Fruit fly (Drosophila melanogaster): ENCODE measurements around the gene CG34176.

Gene CG34176

DNA sequence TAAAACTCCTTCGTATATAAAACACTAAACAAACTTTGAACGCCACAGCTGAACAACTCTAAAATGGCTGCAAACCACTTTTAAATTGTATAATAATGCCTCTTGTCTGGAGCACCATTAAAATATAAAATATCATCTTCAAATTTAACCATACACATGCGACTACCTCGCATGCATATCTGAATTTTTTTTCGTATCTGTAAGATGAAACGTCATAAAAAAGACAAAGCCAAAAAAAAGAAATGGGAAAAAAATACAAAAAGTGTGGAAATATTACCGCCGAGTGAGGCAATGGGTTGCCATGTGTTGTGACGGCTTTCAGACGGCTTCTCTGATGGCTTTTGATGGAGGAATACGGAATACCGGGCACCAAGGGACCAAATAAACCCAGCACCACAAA, 48.5 kb downstream of the CG34176 start:
- TF ChIP-seq CG8159 (tag; optimal IDR thresholded peaks at IDR 0.05) (no peak), CG8301 (tag; optimal IDR thresholded peaks at IDR 0.05) (no peak), Pif1B (GFP tag; optimal IDR thresholded peaks at IDR 0.05) (no peak), rn (GFP tag; IDR thresholded peaks at IDR 0.05) (no peak), Pif1A (GFP tag; optimal IDR thresholded peaks at IDR 0.05) (no peak), Snoo (tag; optimal IDR thresholded peaks at IDR 0.05) (no peak), CG12605 (GFP tag; IDR thresholded peaks at IDR 0.05) (no peak), gl (tag; optimal IDR thresholded peaks at IDR 0.05) (no peak), D1 (tag; optimal IDR thresholded peaks at IDR 0.05) (no peak), CG10348 (GFP tag; IDR thresholded peaks at IDR 0.05) (no peak), CG17806 (tag; optimal IDR thresholded peaks at IDR 0.05) (no peak), CG15710 (tag; optimal IDR thresholded peaks at IDR 0.05) (no peak), CG9948 (tag; optimal IDR thresholded peaks at IDR 0.05) (no peak), CG32121 (GFP tag; IDR thresholded peaks at IDR 0.05) (no peak), Ets98B (GFP tag; IDR thresholded peaks at IDR 0.05) (no peak), fd96Ca (GFP tag; IDR thresholded peaks at IDR 0.05) (no peak), CG14655 (GFP tag; optimal IDR thresholded peaks at IDR 0.05) (no peak), CG13204 (GFP tag; optimal IDR thresholded peaks at IDR 0.05) (no peak), CG4496 (GFP tag; IDR thresholded peaks at IDR 0.05) (no peak)

DNA sequence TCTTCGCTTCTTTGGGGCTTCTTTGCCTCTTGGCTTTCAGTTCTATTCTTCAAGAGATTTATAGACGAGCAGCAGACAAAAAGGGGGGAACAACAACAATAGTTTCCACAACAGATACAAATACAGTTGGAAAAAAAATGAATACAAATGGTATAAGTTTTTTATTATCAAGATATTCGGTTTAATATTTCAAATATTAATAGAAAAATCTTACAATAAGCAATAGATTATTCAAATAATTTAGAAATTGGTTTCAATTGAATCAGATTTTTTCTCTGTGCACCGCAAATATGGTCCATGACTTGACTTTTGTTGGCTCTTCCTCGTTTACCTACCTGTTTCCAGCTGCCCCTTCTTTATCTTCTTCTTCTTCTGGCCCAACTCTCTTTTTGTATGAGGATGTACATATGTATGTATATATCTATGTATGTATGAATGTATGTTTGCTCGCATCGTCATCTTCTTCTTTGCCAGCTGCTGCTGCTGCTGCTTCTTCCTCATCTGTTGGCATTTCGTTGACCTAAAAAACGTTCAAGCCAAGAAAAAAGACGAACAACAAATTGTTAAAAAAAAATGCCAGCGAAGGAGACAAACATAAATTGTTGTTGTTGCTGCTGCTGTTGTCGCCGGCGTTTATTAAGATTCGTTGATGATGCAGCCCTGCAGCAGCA, 49.7 kb downstream of the CG34176 start:
- TF ChIP-seq fd96Ca (GFP tag; IDR thresholded peaks at IDR 0.05) (no peak), CG34367 (tag; optimal IDR thresholded peaks at IDR 0.05) (peak; percentile 66), Snoo (tag; optimal IDR thresholded peaks at IDR 0.05) (peak; percentile 6), CG17806 (tag; optimal IDR thresholded peaks at IDR 0.05) (peak; percentile 69), CG4496 (GFP tag; IDR thresholded peaks at IDR 0.05) (peak; percentile 63; the same call in 2 of the 3 replicates), CG14655 (GFP tag; optimal IDR thresholded peaks at IDR 0.05) (peak; percentile 69), EcR (GFP tag; optimal IDR thresholded peaks at IDR 0.05) (peak; percentile 68), CG9948 (tag; optimal IDR thresholded peaks at IDR 0.05) (peak; percentile 82), gl (tag; optimal IDR thresholded peaks at IDR 0.05) (no peak), CG13204 (GFP tag; optimal IDR thresholded peaks at IDR 0.05) (peak; percentile 36), CG12605 (GFP tag; IDR thresholded peaks at IDR 0.05) (peak; percentile 67), D1 (tag; optimal IDR thresholded peaks at IDR 0.05) (peak; percentile 43), Ets98B (GFP tag; IDR thresholded peaks at IDR 0.05) (peak; percentile 41; the same call in 1 of the 2 replicates), CG15710 (tag; optimal IDR thresholded peaks at IDR 0.05) (peak; percentile 85), CG8301 (tag; optimal IDR thresholded peaks at IDR 0.05) (peak; percentile 70), CG8159 (tag; optimal IDR thresholded peaks at IDR 0.05) (peak; percentile 76), CG32121 (GFP tag; IDR thresholded peaks at IDR 0.05) (peak; percentile 21; the same call in 1 of the 2 replicates), Pif1B (GFP tag; optimal IDR thresholded peaks at IDR 0.05) (no peak), Pif1A (GFP tag; optimal IDR thresholded peaks at IDR 0.05) (peak; percentile 40), CG10348 (GFP tag; IDR thresholded peaks at IDR 0.05) (no peak), rn (GFP tag; IDR thresholded peaks at IDR 0.05) (0 out of 2 replicates have a peak, but pooled peaks have one; percentile 18)
